Fruit fly (Drosophila melanogaster) whole organism, embryonic: ENCODE data around the gene CG42390.
A peak's percentile ranks its signal among the peaks of the same experiment; 100 is the strongest.

Experiments used
- Asciz ChIP-seq: fragments of 200-800 bp; sonication (Bioruptor generic); optimal IDR thresholded peaks from 2 replicates; lab custom pipeline; 2017; ENCODE audit warnings: missing biosample characterization, mild to moderate bottlenecking, missing genetic modification characterization, missing genetic modification reagents
- C15 ChIP-seq: fragments of 200-800 bp; sonication (Bioruptor generic); IDR thresholded peaks from 3 replicates; pipeline ENCODE4 v1.3.6; 2022; ENCODE audit warnings: missing biosample characterization, missing genetic modification characterization
- CG12659 ChIP-seq: fragments of 200-800 bp; sonication (Bioruptor generic); optimal IDR thresholded peaks from 3 replicates; lab custom pipeline; 2017; ENCODE audit warnings: mild to moderate bottlenecking, missing biosample characterization, missing genetic modification reagents, missing genetic modification characterization
- CG1792 ChIP-seq: fragments of 200-800 bp; sonication (Bioruptor generic); optimal IDR thresholded peaks from 2 replicates; lab custom pipeline; 2016; ENCODE audit warnings: missing biosample characterization, missing genetic modification characterization
- CG18011 ChIP-seq: fragments of 200-800 bp; sonication (Bioruptor generic); optimal IDR thresholded peaks from 2 replicates; lab custom pipeline; 2017; ENCODE audit warnings: missing biosample characterization, missing genetic modification characterization, mild to moderate bottlenecking, moderate library complexity, missing genotype
- CG2875 ChIP-seq: fragments of 200-800 bp; sonication (Bioruptor generic); optimal IDR thresholded peaks from 2 replicates; lab custom pipeline; 2017; ENCODE audit warnings: missing biosample characterization, mild to moderate bottlenecking, missing genetic modification characterization, missing genetic modification reagents
- CG33213 ChIP-seq: fragments of 200-800 bp; sonication (Bioruptor generic); optimal IDR thresholded peaks from 3 replicates; lab custom pipeline; 2016; ENCODE audit warnings: missing biosample characterization, missing genetic modification characterization
- CG43689 ChIP-seq: fragments of 200-800 bp; sonication (Bioruptor generic); IDR thresholded peaks from 2 replicates; pipeline ENCODE4 v1.3.6; 2022; ENCODE audit warnings: missing biosample characterization, missing genetic modification characterization
- CG6683 ChIP-seq: fragments of 200-800 bp; sonication (Bioruptor generic); optimal IDR thresholded peaks from 2 replicates; lab custom pipeline; 2017; ENCODE audit warnings: missing biosample characterization, mild to moderate bottlenecking, missing genetic modification characterization, missing genetic modification reagents
- CG7372 ChIP-seq: fragments of 200-800 bp; sonication (Bioruptor generic); IDR thresholded peaks from 2 replicates; pipeline ENCODE4 v1.3.6; 2022; ENCODE audit warnings: missing biosample characterization, missing genetic modification characterization
- CG8089 ChIP-seq: fragments of 200-800 bp; sonication (Bioruptor generic); optimal IDR thresholded peaks from 3 replicates; lab custom pipeline; 2016; ENCODE audit warnings: missing biosample characterization, missing genetic modification characterization
- Dbx ChIP-seq: fragments of 200-800 bp; sonication (Bioruptor generic); IDR thresholded peaks from 3 replicates; pipeline ENCODE4 v1.3.6; 2022; ENCODE audit warnings: missing biosample characterization, missing genetic modification characterization
- Ets97D ChIP-seq: fragments of 200-800 bp; sonication (Bioruptor generic); optimal IDR thresholded peaks from 3 replicates; lab custom pipeline; 2016; ENCODE audit warnings: missing biosample characterization, missing genetic modification characterization
- Hmr ChIP-seq: fragments of 200-800 bp; sonication (Bioruptor generic); optimal IDR thresholded peaks from 3 replicates; lab custom pipeline; 2017; ENCODE audit warnings: mild to moderate bottlenecking, missing biosample characterization, missing genetic modification reagents, missing genetic modification characterization
- MESR4 ChIP-seq: fragments of 200-800 bp; sonication (Bioruptor generic); optimal IDR thresholded peaks from 2 replicates; lab custom pipeline; 2018; ENCODE audit warnings: missing biosample characterization, mild to moderate bottlenecking, missing genetic modification characterization, moderate library complexity
- Myb ChIP-seq: fragments of 200-800 bp; sonication (Bioruptor generic); optimal IDR thresholded peaks from 2 replicates; lab custom pipeline; 2016; ENCODE audit warnings: missing biosample characterization, missing genetic modification characterization
- NC2α ChIP-seq: fragments of 200-800 bp; sonication (Bioruptor generic); optimal IDR thresholded peaks from 2 replicates; lab custom pipeline; 2016; ENCODE audit warnings: missing biosample characterization, missing genetic modification characterization
- NC2β ChIP-seq: fragments of 200-800 bp; sonication (Bioruptor generic); optimal IDR thresholded peaks from 2 replicates; lab custom pipeline; 2016; ENCODE audit warnings: missing biosample characterization, missing genetic modification characterization
- Nf-YB ChIP-seq: fragments of 200-800 bp; sonication (Bioruptor generic); optimal IDR thresholded peaks from 3 replicates; lab custom pipeline; 2019; ENCODE audit warnings: missing biosample characterization, mild to moderate bottlenecking, missing genetic modification characterization, moderate library complexity
- Ptx1 ChIP-seq: fragments of 200-800 bp; sonication (Bioruptor generic); IDR thresholded peaks from 2 replicates; pipeline ENCODE4 v1.3.6; 2022; ENCODE audit warnings: missing biosample characterization, missing genetic modification characterization
- abd-A ChIP-seq: fragments of 200-800 bp; sonication (Bioruptor generic); optimal IDR thresholded peaks from 3 replicates; lab custom pipeline; 2019; ENCODE audit warnings: missing biosample characterization, mild to moderate bottlenecking, missing genetic modification characterization, moderate library complexity
- al ChIP-seq: fragments of 200-800 bp; sonication (Bioruptor generic); IDR thresholded peaks from 2 replicates; pipeline ENCODE4 v1.3.6; 2022; ENCODE audit warnings: missing biosample characterization, missing genetic modification characterization
- bab2 ChIP-seq: fragments of 200-800 bp; sonication (Bioruptor generic); optimal IDR thresholded peaks from 2 replicates; lab custom pipeline; 2016; ENCODE audit warnings: missing biosample characterization, missing genetic modification characterization
- chn ChIP-seq: fragments of 200-800 bp; sonication (Bioruptor generic); optimal IDR thresholded peaks from 2 replicates; lab custom pipeline; 2016; ENCODE audit warnings: missing biosample characterization, missing genetic modification characterization
- crp ChIP-seq, 2 experiments: fragments of 200-800 bp; sonication (Bioruptor generic); optimal IDR thresholded peaks; 2 replicates in 1 of 2; 3 replicates in 1 of 2; lab custom pipeline; 2017; ENCODE audit warnings: missing biosample characterization in 2 of 2, missing genetic modification characterization in 2 of 2, mild to moderate bottlenecking in 1 of 2, moderate library complexity in 1 of 2
- cwo ChIP-seq: fragments of 200-800 bp; sonication (Bioruptor generic); optimal IDR thresholded peaks from 3 replicates; lab custom pipeline; 2017; ENCODE audit warnings: missing biosample characterization, missing genetic modification characterization, mild to moderate bottlenecking, moderate library complexity, missing genetic modification reagents
- danr ChIP-seq: fragments of 200-800 bp; sonication (Bioruptor generic); IDR thresholded peaks from 2 replicates; pipeline ENCODE4 v1.3.6; 2022; ENCODE audit warnings: missing biosample characterization, missing genetic modification characterization
- dati ChIP-seq: fragments of 200-800 bp; sonication (Bioruptor generic); IDR thresholded peaks from 2 replicates; pipeline ENCODE4 v1.3.6; 2022; ENCODE audit warnings: missing biosample characterization, missing genetic modification characterization
- dysf ChIP-seq: fragments of 200-800 bp; sonication (Bioruptor generic); IDR thresholded peaks from 3 replicates; pipeline ENCODE4 v1.3.6; 2022; ENCODE audit warnings: missing biosample characterization, missing genetic modification characterization
- grau ChIP-seq: fragments of 200-800 bp; optimal IDR thresholded peaks from 3 replicates; lab custom pipeline; 2019; ENCODE audit warnings: missing biosample characterization, mild to moderate bottlenecking, missing genetic modification characterization, moderate library complexity
- hb ChIP-seq: fragments of 200-800 bp; sonication (Bioruptor generic); IDR thresholded peaks from 3 replicates; pipeline ENCODE4 v1.3.6; 2022; ENCODE audit warnings: missing biosample characterization, missing genetic modification characterization; ENCODE audit not compliant: partially characterized antibody
- hbn ChIP-seq: fragments of 200-800 bp; sonication (Bioruptor generic); IDR thresholded peaks from 2 replicates; pipeline ENCODE4 v1.3.6; 2022; ENCODE audit warnings: missing biosample characterization, missing genetic modification characterization; ENCODE audit not compliant: partially characterized antibody
- ind ChIP-seq: fragments of 200-800 bp; sonication (Bioruptor generic); optimal IDR thresholded peaks from 3 replicates; lab custom pipeline; 2016; ENCODE audit warnings: missing biosample characterization, missing genetic modification characterization
- ken ChIP-seq: fragments of 200-800 bp; sonication (Bioruptor generic); IDR thresholded peaks from 3 replicates; pipeline ENCODE4 v1.3.6; 2022; ENCODE audit warnings: missing biosample characterization, missing genetic modification characterization
- lab ChIP-seq: fragments of 200-800 bp; sonication (Bioruptor generic); optimal IDR thresholded peaks from 3 replicates; lab custom pipeline; 2017; ENCODE audit warnings: missing biosample characterization, missing genetic modification characterization, mild to moderate bottlenecking, moderate library complexity, missing genetic modification reagents
- luna ChIP-seq: fragments of 200-800 bp; sonication (Bioruptor generic); optimal IDR thresholded peaks from 2 replicates; lab custom pipeline; 2016; ENCODE audit warnings: missing biosample characterization, missing genetic modification characterization
- nom ChIP-seq: fragments of 200-800 bp; sonication (Bioruptor generic); optimal IDR thresholded peaks from 2 replicates; lab custom pipeline; 2017; ENCODE audit warnings: missing biosample characterization, missing genetic modification characterization, mild to moderate bottlenecking, moderate library complexity, missing genetic modification reagents
- p53 ChIP-seq: fragments of 200-800 bp; sonication (Bioruptor generic); optimal IDR thresholded peaks from 2 replicates; lab custom pipeline; 2016; ENCODE audit warnings: missing biosample characterization, missing genetic modification characterization
- phol ChIP-seq: fragments of 200-800 bp; sonication (Bioruptor generic); optimal IDR thresholded peaks from 3 replicates; lab custom pipeline; 2018; ENCODE audit warnings: missing biosample characterization, mild to moderate bottlenecking, missing genetic modification characterization, moderate library complexity
- psq ChIP-seq: fragments of 200-800 bp; sonication (Bioruptor generic); optimal IDR thresholded peaks from 2 replicates; lab custom pipeline; 2017; ENCODE audit warnings: missing biosample characterization, missing genetic modification characterization
- pzg ChIP-seq: fragments of 200-800 bp; sonication (Bioruptor generic); optimal IDR thresholded peaks from 3 replicates; lab custom pipeline; 2018; ENCODE audit warnings: missing biosample characterization, mild to moderate bottlenecking, missing genetic modification characterization, moderate library complexity
- schlank ChIP-seq: fragments of 200-800 bp; sonication (Bioruptor generic); optimal IDR thresholded peaks from 2 replicates; lab custom pipeline; 2018; ENCODE audit warnings: missing biosample characterization, mild to moderate bottlenecking, missing genetic modification characterization
- scrt ChIP-seq: fragments of 200-800 bp; sonication (Bioruptor generic); optimal IDR thresholded peaks from 2 replicates; lab custom pipeline; 2018; ENCODE audit warnings: missing biosample characterization, mild to moderate bottlenecking, missing genetic modification characterization, moderate library complexity
- sd ChIP-seq: fragments of 200-800 bp; sonication (Bioruptor generic); optimal IDR thresholded peaks from 3 replicates; lab custom pipeline; 2018; ENCODE audit warnings: missing biosample characterization, mild to moderate bottlenecking, missing genetic modification characterization, moderate library complexity
- slbo ChIP-seq: fragments of 200-800 bp; sonication (Bioruptor generic); IDR thresholded peaks from 2 replicates; pipeline ENCODE4 v1.3.6; 2022; ENCODE audit warnings: missing biosample characterization, missing genetic modification characterization
- slp2 ChIP-seq: fragments of 200-800 bp; sonication (Bioruptor generic); optimal IDR thresholded peaks from 2 replicates; lab custom pipeline; 2016; ENCODE audit warnings: missing biosample characterization, missing genetic modification characterization
- tna ChIP-seq: fragments of 200-800 bp; sonication (Bioruptor generic); IDR thresholded peaks from 2 replicates; pipeline ENCODE4 v1.3.6; 2022; ENCODE audit warnings: missing biosample characterization, missing genetic modification characterization; ENCODE audit not compliant: partially characterized antibody
- trh ChIP-seq: fragments of 200-800 bp; sonication (Bioruptor generic); optimal IDR thresholded peaks from 2 replicates; lab custom pipeline; 2016; ENCODE audit warnings: missing biosample characterization, missing genetic modification characterization

CG42390 gene

dm6 chr3R:22172454-22173413 lies 52.9 kb downstream of the CG42390 start (continued):
- TF ChIP-seq pzg (GFP tag; lab: Kevin White, UChicago) (no peak), Ets97D (GFP tag; lab: Kevin White, UChicago) (no peak), CG1792 (GFP tag; lab: Kevin White, UChicago) (no peak), Nf-YB (GFP tag; lab: Kevin White, UChicago) (no peak), C15 (no peak), dati (GFP tag; lab: Robert Waterston, UW) (no peak), al (no peak), CG6683 (GFP tag; lab: Kevin White, UChicago) (no peak), danr (GFP tag; lab: Robert Waterston, UW) (no peak), trh (GFP tag; lab: Kevin White, UChicago) (no peak), Dbx (no peak), cwo (GFP tag; lab: Kevin White, UChicago) (no peak), psq (GFP tag; lab: Kevin White, UChicago) (no peak), hb (0 out of 3 replicates have a peak, but pooled peaks have one; percentile 34), ind (GFP tag; lab: Kevin White, UChicago) (no peak), dysf (GFP tag; lab: Robert Waterston, UW) (peak; percentile 50; the same call in 1 of the 3 replicates), MESR4 (GFP tag; lab: Kevin White, UChicago) (no peak), ken (0 out of 3 replicates have a peak, but pooled peaks have one; percentile 49), CG33213 (GFP tag; lab: Kevin White, UChicago) (no peak), abd-A (tag; lab: Kevin White, UChicago) (no peak), chn (GFP tag; lab: Kevin White, UChicago) (no peak), CG7372 (GFP tag; lab: Robert Waterston, UW) (no peak), Myb (GFP tag; lab: Kevin White, UChicago) (no peak), Asciz (GFP tag; lab: Kevin White, UChicago) (no peak), grau (tag; lab: Kevin White, UChicago) (peak; percentile 25), slbo (no peak), NC2β (no peak), tna (GFP tag; lab: Robert Waterston, UW) (no peak), scrt (GFP tag; lab: Kevin White, UChicago) (no peak), schlank (no peak), luna (GFP tag; lab: Kevin White, UChicago) (no peak), nom (GFP tag; lab: Kevin White, UChicago) (no peak), hbn (no peak), Ptx1 (GFP tag; lab: Robert Waterston, UW) (no peak; the same call in 1 of the 2 replicates), bab2 (no peak), CG43689 (no peak), CG12659 (GFP tag; lab: Kevin White, UChicago) (no peak), slp2 (GFP tag; lab: Kevin White, UChicago) (no peak), CG2875 (GFP tag; lab: Kevin White, UChicago) (no peak), sd (tag; lab: Kevin White, UChicago) (no peak), CG8089 (no peak), phol (tag; lab: Kevin White, UChicago) (peak; percentile 34), p53 (no peak), crp (GFP tag; optimal IDR thresholded peaks at IDR 0.05; lab: Kevin White, UChicago) (no peak), Hmr (GFP tag; lab: Kevin White, UChicago) (no peak), NC2α (GFP tag; lab: Kevin White, UChicago) (no peak), CG18011 (GFP tag; lab: Kevin White, UChicago) (no peak), lab (GFP tag; lab: Kevin White, UChicago) (no peak)
